Worm (Caenorhabditis elegans) whole organism, late embryonic: Measurements from ENCODE around the gene rla-2.

Experiments
- C08G9.2 ChIP-seq: sonication (generic microtip); optimal IDR thresholded peaks from 2 replicates; lab custom pipeline; 2016; ENCODE audit warnings: mild to moderate bottlenecking, missing genetic modification characterization, moderate library complexity, missing compliant biosample characterization
- F13H6.1 ChIP-seq: sonication (generic microtip); optimal IDR thresholded peaks from 2 replicates; lab custom pipeline; 2016; ENCODE audit warnings: missing genetic modification characterization, missing compliant biosample characterization
- Y22D7AL.16 ChIP-seq: sonication (generic microtip); optimal IDR thresholded peaks from 2 replicates; lab custom pipeline; 2016; ENCODE audit warnings: missing genetic modification characterization, missing compliant biosample characterization
- ceh-18 ChIP-seq: sonication (generic microtip); optimal IDR thresholded peaks from 2 replicates; lab custom pipeline; 2016; ENCODE audit warnings: missing genetic modification characterization, missing compliant biosample characterization
- ceh-19 ChIP-seq: fragments of 200-800 bp; sonication (Bioruptor generic); optimal IDR thresholded peaks from 2 replicates; lab custom pipeline; 2018; ENCODE audit warnings: mild to moderate bottlenecking, missing genetic modification characterization, missing compliant biosample characterization
- ceh-2 ChIP-seq: sonication (generic microtip); optimal IDR thresholded peaks from 2 replicates; lab custom pipeline; 2016; ENCODE audit warnings: missing genotype, missing genetic modification characterization, missing compliant biosample characterization
- ceh-22 ChIP-seq: sonication (generic microtip); optimal IDR thresholded peaks from 2 replicates; lab custom pipeline; 2017; ENCODE audit warnings: missing biosample characterization, missing genetic modification characterization
- ceh-24 ChIP-seq: sonication (generic microtip); optimal IDR thresholded peaks from 2 replicates; lab custom pipeline; 2016; ENCODE audit warnings: mild to moderate bottlenecking, missing genetic modification characterization, missing compliant biosample characterization
- ceh-45 ChIP-seq: fragments of 200-800 bp; sonication (Bioruptor generic); IDR thresholded peaks from 2 replicates; pipeline ENCODE4 v1.3.6; 2022; ENCODE audit warnings: missing genetic modification reagents, missing genetic modification characterization, missing compliant biosample characterization
- ceh-48 ChIP-seq: sonication (generic microtip); optimal IDR thresholded peaks from 2 replicates; lab custom pipeline; 2016; ENCODE audit warnings: missing genetic modification characterization, inconsistent platforms, missing compliant biosample characterization
- ceh-6 ChIP-seq: fragments of 200-800 bp; sonication (Bioruptor generic); optimal IDR thresholded peaks from 2 replicates; lab custom pipeline; 2018; ENCODE audit warnings: mild to moderate bottlenecking, missing genetic modification characterization, missing compliant biosample characterization
- ceh-9 ChIP-seq: sonication (generic microtip); optimal IDR thresholded peaks from 2 replicates; lab custom pipeline; 2016; ENCODE audit warnings: mild to moderate bottlenecking, missing genetic modification characterization, inconsistent platforms, missing compliant biosample characterization
- che-1 ChIP-seq: sonication (generic microtip); optimal IDR thresholded peaks from 2 replicates; lab custom pipeline; 2016; ENCODE audit warnings: mild to moderate bottlenecking, missing genetic modification characterization, missing compliant biosample characterization
- dmd-4 ChIP-seq: sonication (generic microtip); optimal IDR thresholded peaks from 2 replicates; lab custom pipeline; 2016; ENCODE audit warnings: borderline replicate concordance, missing genetic modification characterization, missing compliant biosample characterization
- eyg-1 ChIP-seq: sonication (generic microtip); optimal IDR thresholded peaks from 2 replicates; lab custom pipeline; 2016; ENCODE audit warnings: missing genotype, missing genetic modification characterization, missing compliant biosample characterization
- fax-1 ChIP-seq: sonication (generic microtip); optimal IDR thresholded peaks from 2 replicates; lab custom pipeline; 2016; ENCODE audit warnings: missing genotype, missing genetic modification characterization, missing compliant biosample characterization
- fkh-10 ChIP-seq: fragments of 150-350 bp; optimal IDR thresholded peaks from 2 replicates; lab custom pipeline; 2014; ENCODE audit warnings: missing biosample characterization, missing genetic modification reagents, missing genetic modification characterization
- fkh-6 ChIP-seq: sonication (generic microtip); optimal IDR thresholded peaks from 2 replicates; lab custom pipeline; 2016; ENCODE audit warnings: missing genetic modification characterization, missing compliant biosample characterization
- hlh-15 ChIP-seq: sonication (generic microtip); optimal IDR thresholded peaks from 2 replicates; lab custom pipeline; 2016; ENCODE audit warnings: missing genetic modification characterization, missing compliant biosample characterization
- hlh-30 ChIP-seq: sonication (generic microtip); optimal IDR thresholded peaks from 2 replicates; lab custom pipeline; 2017; ENCODE audit warnings: antibody characterized with exemption, missing genetic modification characterization, missing compliant biosample characterization; ENCODE audit not compliant: insufficient read depth
- hlh-6 ChIP-seq: sonication (generic microtip); optimal IDR thresholded peaks from 2 replicates; lab custom pipeline; 2016; ENCODE audit warnings: missing genotype, missing genetic modification characterization, missing compliant biosample characterization
- hlh-8 ChIP-seq: sonication (generic microtip); optimal IDR thresholded peaks from 2 replicates; lab custom pipeline; 2016; ENCODE audit warnings: missing genotype, missing genetic modification characterization, missing compliant biosample characterization
- lin-11 ChIP-seq: fragments of 200-800 bp; sonication (Bioruptor generic); optimal IDR thresholded peaks from 2 replicates; lab custom pipeline; 2018; ENCODE audit warnings: mild to moderate bottlenecking, missing genetic modification characterization, missing compliant biosample characterization
- nfya-1 ChIP-seq: sonication (generic microtip); optimal IDR thresholded peaks from 2 replicates; lab custom pipeline; 2017; ENCODE audit warnings: missing genetic modification characterization, mild to moderate bottlenecking, missing compliant biosample characterization, antibody characterized with exemption, moderate library complexity
- npax-4 ChIP-seq: sonication (generic microtip); optimal IDR thresholded peaks from 2 replicates; lab custom pipeline; 2016; ENCODE audit warnings: missing genetic modification characterization, missing compliant biosample characterization
- pag-3 ChIP-seq: sonication (generic microtip); optimal IDR thresholded peaks from 2 replicates; lab custom pipeline; 2016; ENCODE audit warnings: missing compliant biosample characterization, missing genetic modification characterization, borderline replicate concordance
- pat-9 ChIP-seq: fragments of 200-800 bp; sonication (Bioruptor generic); optimal IDR thresholded peaks from 2 replicates; lab custom pipeline; 2018; ENCODE audit warnings: mild to moderate bottlenecking, missing genetic modification characterization, moderate library complexity, missing compliant biosample characterization
- pax-1 ChIP-seq: fragments of 150-350 bp; optimal IDR thresholded peaks from 2 replicates; lab custom pipeline; 2014; ENCODE audit warnings: missing biosample characterization, missing genetic modification characterization
- pha-2 ChIP-seq: sonication (generic microtip); optimal IDR thresholded peaks from 2 replicates; lab custom pipeline; 2017; ENCODE audit warnings: mild to moderate bottlenecking, missing genetic modification characterization, missing compliant biosample characterization
- pqm-1 ChIP-seq: sonication (generic microtip); optimal IDR thresholded peaks from 2 replicates; lab custom pipeline; 2016; ENCODE audit warnings: missing genetic modification characterization, missing compliant biosample characterization
- pros-1 ChIP-seq: fragments of 150-350 bp; optimal IDR thresholded peaks from 2 replicates; lab custom pipeline; 2014; ENCODE audit warnings: missing biosample characterization, missing genetic modification reagents, missing genetic modification characterization
- rnt-1 ChIP-seq: sonication (generic microtip); optimal IDR thresholded peaks from 2 replicates; lab custom pipeline; 2016; ENCODE audit warnings: missing genetic modification characterization, missing compliant biosample characterization
- sdc-2 ChIP-seq: sonication (generic microtip); optimal IDR thresholded peaks from 2 replicates; lab custom pipeline; 2016; ENCODE audit warnings: missing genotype, missing genetic modification characterization, missing compliant biosample characterization
- tbx-2 ChIP-seq: sonication (generic microtip); optimal IDR thresholded peaks from 2 replicates; lab custom pipeline; 2016; ENCODE audit warnings: missing genetic modification characterization, missing compliant biosample characterization
- ttx-3 ChIP-seq: sonication (generic microtip); optimal IDR thresholded peaks from 2 replicates; lab custom pipeline; 2016; ENCODE audit warnings: missing genetic modification reagents, missing genetic modification characterization, missing compliant biosample characterization
- unc-42 ChIP-seq: sonication (generic microtip); optimal IDR thresholded peaks from 2 replicates; lab custom pipeline; 2016; ENCODE audit warnings: missing genotype, missing genetic modification characterization, missing compliant biosample characterization
- unc-86 ChIP-seq: sonication (generic microtip); optimal IDR thresholded peaks from 2 replicates; lab custom pipeline; 2016; ENCODE audit warnings: missing genetic modification characterization, missing compliant biosample characterization
- zip-5 ChIP-seq: sonication (generic microtip); optimal IDR thresholded peaks from 2 replicates; lab custom pipeline; 2016; ENCODE audit warnings: missing genetic modification characterization, missing compliant biosample characterization

Gene rla-2

ce11 chrIV:13360144-13360543 is 9.9 kb downstream of the rla-2 start, which contains the start of gene Y62E10A.3:
TSS of gene Y62E10A.3 (minus strand) at chrIV:13360244.
- TF ChIP-seq npax-4 (tag; lab: Kevin White, UChicago) (no peak), hlh-30 (tag; lab: Kevin White, UChicago) (no peak), fkh-6 (tag; lab: Kevin White, UChicago) (no peak), ceh-22 (tag; lab: Kevin White, UChicago) (no peak), pax-1 (tag; lab: Kevin White, UChicago) (no peak), ceh-9 (no peak), ceh-45 (GFP tag; lab: Robert Waterston, UW) (no peak), ceh-6 (GFP tag; lab: Kevin White, UChicago) (no peak), pat-9 (tag; lab: Kevin White, UChicago) (no peak), ceh-2 (tag; lab: Kevin White, UChicago) (no peak), ttx-3 (tag; lab: Kevin White, UChicago) (no peak), che-1 (no peak), unc-86 (tag; lab: Kevin White, UChicago) (no peak), F13H6.1 (tag; lab: Kevin White, UChicago) (no peak), hlh-6 (tag; lab: Kevin White, UChicago) (no peak), pag-3 (tag; lab: Kevin White, UChicago) (no peak), fkh-10 (GFP tag; lab: Kevin White, UChicago) (no peak), zip-5 (tag; lab: Kevin White, UChicago) (no peak), pqm-1 (tag; lab: Kevin White, UChicago) (no peak), C08G9.2 (tag; lab: Kevin White, UChicago) (no peak)

- no peak for TF ChIP-seq pha-2 (tag; lab: Kevin White, UChicago)
- no peak for TF ChIP-seq unc-42 (tag; lab: Kevin White, UChicago)
- TF ChIP-seq pros-1 (tag; lab: Kevin White, UChicago), result no peak
- TF ChIP-seq hlh-8 (tag; lab: Kevin White, UChicago), result no peak
- no peak for TF ChIP-seq che-1
- no peak for TF ChIP-seq sdc-2 (tag; lab: Kevin White, UChicago)
- TF ChIP-seq ceh-24, result no peak
- no peak for TF ChIP-seq lin-11
- no peak for TF ChIP-seq zip-5 (tag; lab: Kevin White, UChicago)
- no peak for TF ChIP-seq nfya-1 (tag; lab: Kevin White, UChicago)
- no peak for TF ChIP-seq ttx-3 (tag; lab: Kevin White, UChicago)
- TF ChIP-seq pat-9 (tag; lab: Kevin White, UChicago), result no peak
- TF ChIP-seq eyg-1 (tag; lab: Kevin White, UChicago), result no peak
- no peak for TF ChIP-seq hlh-6 (tag; lab: Kevin White, UChicago)
Observed at ce11 chrIV:13358488-13358887, 11.6 kb downstream of the rla-2 start, which contains the start of gene W02A2.8. TSS of gene W02A2.8 (minus strand) at chrIV:13358588.

ce11 chrIV:13356005-13356404 is 14.1 kb downstream of the rla-2 start:
- TF ChIP-seq dmd-4 (tag; lab: Kevin White, UChicago) (no peak), tbx-2 (tag; lab: Kevin White, UChicago) (no peak), Y22D7AL.16 (tag; lab: Kevin White, UChicago) (no peak), hlh-15 (tag; lab: Kevin White, UChicago) (no peak), ceh-45 (GFP tag; lab: Robert Waterston, UW) (no peak), ceh-19 (GFP tag; lab: Kevin White, UChicago) (no peak), ceh-48 (tag; lab: Kevin White, UChicago) (no peak), pqm-1 (tag; lab: Kevin White, UChicago) (no peak), fax-1 (no peak), pha-2 (tag; lab: Kevin White, UChicago) (no peak), rnt-1 (tag; lab: Kevin White, UChicago) (no peak), ceh-18 (tag; lab: Kevin White, UChicago) (no peak), ceh-9 (no peak), eyg-1 (tag; lab: Kevin White, UChicago) (no peak)
- TF ChIP-seq, all 69 proteins: peak for 0
